Fruit fly (Drosophila melanogaster): ENCODE results near the gene CG34268.

The CG34268 gene

DNA sequence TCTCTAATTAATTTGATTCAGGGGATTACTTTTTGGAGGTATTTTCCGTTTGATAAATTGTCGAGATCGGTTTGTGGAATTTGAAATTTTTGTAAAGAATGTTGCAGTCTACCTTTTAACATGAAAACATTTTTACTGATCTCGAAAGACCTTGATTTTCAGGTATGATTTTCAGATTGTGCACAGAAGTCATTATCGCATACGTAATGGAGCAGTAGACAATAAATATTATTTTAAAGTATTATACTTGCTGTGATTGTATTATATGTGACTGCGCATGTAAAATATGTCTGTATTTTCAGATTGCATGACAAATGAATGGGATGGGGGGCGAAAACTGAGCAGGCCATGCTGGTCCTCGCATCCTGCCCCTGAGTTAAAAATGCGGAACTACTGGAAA is 27.3 kb downstream of the CG34268 start, which contains the start of gene CG34269:
Gene CG34269 (plus strand): TSS at position 301 of the 400 bp plus-strand sequence.
- TF ChIP-seq Hnf4 (GFP tag; optimal IDR thresholded peaks at IDR 0.05) (no peak), GATAd (GFP tag; optimal IDR thresholded peaks at IDR 0.05) (no peak), fru (GFP tag; optimal IDR thresholded peaks at IDR 0.05) (no peak), woc (GFP tag; optimal IDR thresholded peaks at IDR 0.05) (no peak), N (GFP tag; optimal IDR thresholded peaks at IDR 0.05) (no peak), Abd-B (GFP tag; optimal IDR thresholded peaks at IDR 0.05) (no peak), CrebA (GFP tag; optimal IDR thresholded peaks at IDR 0.05; ENCODE audit: borderline replicate concordance) (no peak), psq (GFP tag; optimal IDR thresholded peaks at IDR 0.05) (no peak), dl (GFP tag; optimal IDR thresholded peaks at IDR 0.05; ENCODE audit: insufficient read depth in 1 of 2, partially characterized antibody in 2 of 2) (no peak)

DNA sequence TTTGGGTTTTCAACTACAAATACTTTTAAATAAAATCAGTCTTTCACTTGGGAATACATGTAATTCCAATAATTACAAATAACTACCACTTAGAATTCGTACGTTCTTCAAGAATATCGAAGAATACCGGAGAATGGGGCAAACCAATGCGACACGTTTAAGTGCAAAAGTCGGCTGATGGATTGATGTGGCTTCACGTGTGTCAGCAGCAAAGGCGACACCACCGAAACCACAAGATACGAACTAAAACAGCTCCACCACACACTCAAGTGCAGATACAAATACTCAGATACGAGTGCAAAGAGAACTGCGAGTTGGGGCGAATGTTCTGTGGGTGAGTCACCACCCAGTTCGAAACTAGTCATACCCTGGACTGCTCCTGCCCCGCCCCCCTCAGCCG is 30.0 kb downstream of the CG34268 start:
- TF ChIP-seq Hnf4 (GFP tag; optimal IDR thresholded peaks at IDR 0.05): no peak
- no peak for TF ChIP-seq CG9705 (GFP tag; optimal IDR thresholded peaks at IDR 0.05)
- no peak for TF ChIP-seq HLH106 (tag; optimal IDR thresholded peaks at IDR 0.05)
- no peak for TF ChIP-seq Hr83 (GFP tag; optimal IDR thresholded peaks at IDR 0.05; ENCODE audit: poor library complexity, severe bottlenecking)
- TF ChIP-seq sv (GFP tag; optimal IDR thresholded peaks at IDR 0.05): no peak
- no peak for TF ChIP-seq dsf (GFP tag; optimal IDR thresholded peaks at IDR 0.05; ENCODE audit: borderline replicate concordance)
- no peak for TF ChIP-seq h (GFP tag; optimal IDR thresholded peaks at IDR 0.05)
- TF ChIP-seq rgr (GFP tag; optimal IDR thresholded peaks at IDR 0.05): no peak
- no peak for TF ChIP-seq psq (GFP tag; optimal IDR thresholded peaks at IDR 0.05)
- TF ChIP-seq Myc (optimal IDR thresholded peaks at IDR 0.05): no peak
- no peak for TF ChIP-seq fru (GFP tag; optimal IDR thresholded peaks at IDR 0.05)

DNA sequence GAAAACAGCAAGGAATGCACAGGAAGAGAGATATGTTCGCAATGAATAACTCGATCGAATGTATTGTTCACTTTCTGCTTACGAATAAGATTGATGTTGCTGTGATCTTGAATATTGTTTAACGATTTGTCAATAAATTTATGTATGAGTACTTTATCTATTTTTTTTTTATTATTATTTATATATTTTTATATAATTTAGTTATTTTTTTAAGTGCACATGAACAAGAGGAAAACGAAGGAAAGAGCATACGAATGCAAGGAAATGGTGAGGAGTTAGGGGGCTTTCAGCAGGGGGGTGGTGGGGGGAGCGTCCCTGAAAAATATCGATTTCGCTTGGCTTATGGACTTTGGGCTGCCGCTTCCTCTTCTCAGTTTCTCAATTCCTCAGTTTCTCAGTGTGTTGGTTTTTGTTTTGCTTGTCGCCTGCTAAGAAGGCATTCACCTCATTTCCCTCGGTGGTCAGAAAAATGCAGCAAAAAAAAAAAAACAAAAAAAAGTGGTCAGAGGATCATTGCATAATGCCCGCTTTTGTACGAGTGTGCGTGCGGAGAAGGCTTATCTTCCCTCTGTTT is 30.6 kb downstream of the CG34268 start:
- TF ChIP-seq Vsx2 (GFP tag; optimal IDR thresholded peaks at IDR 0.05; ENCODE audit: partially characterized antibody): no peak
- TF ChIP-seq sage (GFP tag; optimal IDR thresholded peaks at IDR 0.05): peak; percentile 3
- TF ChIP-seq Hnf4 (GFP tag; optimal IDR thresholded peaks at IDR 0.05): peak; percentile 9
- TF ChIP-seq GATAd (GFP tag; optimal IDR thresholded peaks at IDR 0.05): no peak
- peak in 1 of 2 experiments; percentile 22 for TF ChIP-seq foxo (GFP tag; optimal IDR thresholded peaks at IDR 0.05)
- TF ChIP-seq dmrt93B (GFP tag; optimal IDR thresholded peaks at IDR 0.05): peak; percentile 13
- no peak for TF ChIP-seq dl (GFP tag; optimal IDR thresholded peaks at IDR 0.05; ENCODE audit: insufficient read depth in 1 of 2, partially characterized antibody in 2 of 2)
- no peak for TF ChIP-seq CG9705 (GFP tag; optimal IDR thresholded peaks at IDR 0.05)
- peak; percentile 74 for TF ChIP-seq Sp1 (GFP tag; optimal IDR thresholded peaks at IDR 0.05)
- TF ChIP-seq woc (GFP tag; optimal IDR thresholded peaks at IDR 0.05): no peak
- peak; percentile 15 for TF ChIP-seq OdsH (GFP tag; optimal IDR thresholded peaks at IDR 0.05)
- TF ChIP-seq HLH106 (tag; optimal IDR thresholded peaks at IDR 0.05): peak; percentile 71
- no peak for TF ChIP-seq h (GFP tag; optimal IDR thresholded peaks at IDR 0.05)
- peak; percentile 93 for TF ChIP-seq psq (GFP tag; optimal IDR thresholded peaks at IDR 0.05)

DNA sequence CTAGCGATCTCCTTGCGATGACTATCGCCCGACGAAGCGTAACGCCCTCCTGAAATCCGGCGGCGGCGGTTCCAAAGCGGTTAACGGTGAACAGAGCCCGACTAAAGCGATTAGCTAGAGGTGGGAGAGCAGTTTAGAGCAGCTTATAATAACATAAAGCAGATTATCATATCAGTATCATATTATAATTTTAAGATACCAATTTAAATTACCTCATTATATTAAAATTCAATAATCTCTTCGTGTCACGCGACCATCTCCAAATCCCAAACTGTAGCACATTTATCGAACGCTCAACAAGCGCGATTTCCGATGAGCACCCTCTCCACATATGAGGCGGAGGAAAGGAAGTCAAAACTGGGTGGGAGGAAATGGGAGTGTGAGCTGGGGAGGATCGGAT is 33.0 kb downstream of the CG34268 start:
- TF ChIP-seq lola (GFP tag; optimal IDR thresholded peaks at IDR 0.05) (no peak), CrebA (GFP tag; optimal IDR thresholded peaks at IDR 0.05; ENCODE audit: borderline replicate concordance) (no peak), sv (GFP tag; optimal IDR thresholded peaks at IDR 0.05) (no peak), N (GFP tag; optimal IDR thresholded peaks at IDR 0.05) (no peak), br (GFP tag; optimal IDR thresholded peaks at IDR 0.05) (no peak), Mio (GFP tag; optimal IDR thresholded peaks at IDR 0.05) (no peak), h (GFP tag; optimal IDR thresholded peaks at IDR 0.05) (peak; percentile 11), foxo (GFP tag; optimal IDR thresholded peaks at IDR 0.05) (peak in 1 of 2 experiments; percentile 13)

DNA sequence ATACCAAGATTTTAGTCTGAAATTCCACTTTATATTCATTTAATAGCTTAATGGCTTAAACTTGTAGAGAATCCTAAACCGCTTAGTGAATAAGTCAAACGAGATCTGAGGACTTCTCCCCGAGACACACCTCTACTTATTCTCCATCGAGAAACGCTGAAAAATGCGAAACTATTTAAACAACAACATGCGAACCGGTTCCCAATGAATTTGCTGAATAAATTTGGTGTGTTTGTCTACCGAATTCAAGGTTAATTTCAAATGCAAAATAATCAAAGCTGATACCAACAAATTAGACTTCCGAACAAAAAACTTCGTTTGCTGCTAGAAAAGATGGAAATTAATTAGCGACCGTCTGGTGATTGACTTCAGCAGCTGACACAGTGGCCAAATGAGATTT is 35.3 kb downstream of the CG34268 start:
- TF ChIP-seq CG9705 (GFP tag; optimal IDR thresholded peaks at IDR 0.05) (no peak), Dif (GFP tag; optimal IDR thresholded peaks at IDR 0.05; ENCODE audit: partially characterized antibody) (no peak), psq (GFP tag; optimal IDR thresholded peaks at IDR 0.05) (no peak), sv (GFP tag; optimal IDR thresholded peaks at IDR 0.05) (no peak), dmrt93B (GFP tag; optimal IDR thresholded peaks at IDR 0.05) (no peak), Hr83 (GFP tag; optimal IDR thresholded peaks at IDR 0.05; ENCODE audit: poor library complexity, severe bottlenecking) (no peak), pan (optimal IDR thresholded peaks at IDR 0.05) (no peak), dl (GFP tag; optimal IDR thresholded peaks at IDR 0.05; ENCODE audit: insufficient read depth in 1 of 2, partially characterized antibody in 2 of 2) (no peak), dsf (GFP tag; optimal IDR thresholded peaks at IDR 0.05; ENCODE audit: borderline replicate concordance) (no peak), fru (GFP tag; optimal IDR thresholded peaks at IDR 0.05) (no peak), h (GFP tag; optimal IDR thresholded peaks at IDR 0.05) (no peak), brk (GFP tag; optimal IDR thresholded peaks at IDR 0.05) (no peak), ey (GFP tag; optimal IDR thresholded peaks at IDR 0.05) (no peak), jim (GFP tag; optimal IDR thresholded peaks at IDR 0.05) (no peak), rgr (GFP tag; optimal IDR thresholded peaks at IDR 0.05) (no peak), usp (GFP tag; optimal IDR thresholded peaks at IDR 0.05) (no peak), CG32264 (GFP tag; optimal IDR thresholded peaks at IDR 0.05) (no peak), sage (GFP tag; optimal IDR thresholded peaks at IDR 0.05) (no peak), N (GFP tag; optimal IDR thresholded peaks at IDR 0.05) (no peak)

All from whole organism, wandering third instar larva.